Fruit fly (Drosophila melanogaster) whole organism, embryonic: ENCODE measurements around the gene kel.

Experiments used
- Atf6 ChIP-seq: fragments of 200-800 bp; sonication (Bioruptor generic); IDR thresholded peaks from 2 replicates; pipeline ENCODE4 v1.3.6; 2022; ENCODE audit warnings: missing biosample characterization, missing genetic modification characterization
- CG11695 ChIP-seq: fragments of 200-800 bp; sonication (Bioruptor generic); IDR thresholded peaks from 3 replicates; pipeline ENCODE4 v1.3.6; 2022; ENCODE audit warnings: missing biosample characterization, missing genetic modification characterization
- CG12104 ChIP-seq: fragments of 200-800 bp; sonication (Bioruptor generic); optimal IDR thresholded peaks from 3 replicates; lab custom pipeline; 2016; ENCODE audit warnings: missing biosample characterization, missing genetic modification characterization
- CG12236 ChIP-seq: fragments of 200-800 bp; sonication (Bioruptor generic); optimal IDR thresholded peaks from 2 replicates; lab custom pipeline; 2016; ENCODE audit warnings: missing biosample characterization, missing genetic modification characterization
- CG14965 ChIP-seq: fragments of 200-800 bp; sonication (Bioruptor generic); optimal IDR thresholded peaks from 2 replicates; lab custom pipeline; 2016; ENCODE audit warnings: missing biosample characterization, missing genetic modification characterization, borderline replicate concordance
- CG1529 ChIP-seq: fragments of 200-800 bp; sonication (Bioruptor generic); optimal IDR thresholded peaks from 3 replicates; lab custom pipeline; 2018; ENCODE audit warnings: missing biosample characterization, missing genetic modification characterization
- CG1603 ChIP-seq: fragments of 200-800 bp; sonication (Bioruptor generic); optimal IDR thresholded peaks from 2 replicates; lab custom pipeline; 2019; ENCODE audit warnings: missing biosample characterization, mild to moderate bottlenecking, missing genetic modification characterization, moderate library complexity
- CG16815 ChIP-seq: fragments of 200-800 bp; sonication (Bioruptor generic); optimal IDR thresholded peaks from 3 replicates; lab custom pipeline; 2017; ENCODE audit warnings: missing biosample characterization, mild to moderate bottlenecking, missing genetic modification characterization
- CG18262 ChIP-seq: fragments of 200-800 bp; optimal IDR thresholded peaks from 3 replicates; lab custom pipeline; 2019; ENCODE audit warnings: missing biosample characterization, mild to moderate bottlenecking, missing genetic modification characterization, moderate library complexity
- CG2678 ChIP-seq: fragments of 200-800 bp; sonication (Bioruptor generic); optimal IDR thresholded peaks from 3 replicates; lab custom pipeline; 2019; ENCODE audit warnings: missing biosample characterization, mild to moderate bottlenecking, missing genetic modification characterization, moderate library complexity
- CG30403 ChIP-seq: fragments of 200-800 bp; sonication (Bioruptor generic); optimal IDR thresholded peaks from 3 replicates; lab custom pipeline; 2016; ENCODE audit warnings: missing biosample characterization, missing genetic modification characterization
- CG31388 ChIP-seq: fragments of 200-800 bp; sonication (Bioruptor generic); optimal IDR thresholded peaks from 2 replicates; lab custom pipeline; 2016; ENCODE audit warnings: missing biosample characterization, missing genetic modification characterization
- CG3281 ChIP-seq: fragments of 200-800 bp; sonication (Bioruptor generic); optimal IDR thresholded peaks from 3 replicates; lab custom pipeline; 2017; ENCODE audit warnings: missing biosample characterization, mild to moderate bottlenecking, missing genetic modification characterization
- CG33557 ChIP-seq: fragments of 200-800 bp; sonication (Bioruptor generic); optimal IDR thresholded peaks from 2 replicates; lab custom pipeline; 2019; ENCODE audit warnings: missing biosample characterization, mild to moderate bottlenecking, missing genetic modification characterization, moderate library complexity
- CG34224 ChIP-seq: fragments of 200-800 bp; sonication (Bioruptor generic); IDR thresholded peaks from 3 replicates; pipeline ENCODE4 v1.3.6; 2022; ENCODE audit warnings: missing biosample characterization, missing genetic modification characterization; ENCODE audit not compliant: partially characterized antibody
- CG4328 ChIP-seq: fragments of 200-800 bp; sonication (Bioruptor generic); optimal IDR thresholded peaks from 3 replicates; lab custom pipeline; 2017; ENCODE audit warnings: missing biosample characterization, missing genetic modification reagents, missing genetic modification characterization
- CG4820 ChIP-seq: fragments of 200-800 bp; sonication (Bioruptor generic); optimal IDR thresholded peaks from 3 replicates; lab custom pipeline; 2016; ENCODE audit warnings: missing biosample characterization, missing genetic modification characterization
- CG6791 ChIP-seq: fragments of 200-800 bp; sonication (Bioruptor generic); IDR thresholded peaks from 3 replicates; pipeline ENCODE4 v1.3.6; 2022; ENCODE audit warnings: missing biosample characterization, missing genetic modification characterization; ENCODE audit not compliant: partially characterized antibody
- CG8281 ChIP-seq: fragments of 200-800 bp; sonication (Bioruptor generic); optimal IDR thresholded peaks from 2 replicates; lab custom pipeline; 2018; ENCODE audit warnings: missing biosample characterization, mild to moderate bottlenecking, missing genetic modification characterization, moderate library complexity
- Deaf1 ChIP-seq: fragments of 200-800 bp; optimal IDR thresholded peaks from 3 replicates; lab custom pipeline; 2019; ENCODE audit warnings: missing biosample characterization, mild to moderate bottlenecking, missing genetic modification characterization, moderate library complexity
- Doc2 ChIP-seq: fragments of 200-800 bp; sonication (Bioruptor generic); IDR thresholded peaks from 2 replicates; pipeline ENCODE4 v1.3.6; 2022; ENCODE audit warnings: missing biosample characterization, missing genetic modification characterization
- Dp ChIP-seq: fragments of 200-800 bp; sonication (Bioruptor generic); optimal IDR thresholded peaks from 2 replicates; lab custom pipeline; 2018; ENCODE audit warnings: missing biosample characterization, mild to moderate bottlenecking, missing genetic modification characterization, moderate library complexity
- ERR ChIP-seq: fragments of 200-800 bp; sonication (Bioruptor generic); optimal IDR thresholded peaks from 2 replicates; lab custom pipeline; 2016; ENCODE audit warnings: missing biosample characterization, missing genetic modification characterization
- HLH4C ChIP-seq: fragments of 200-800 bp; sonication (Bioruptor generic); IDR thresholded peaks from 3 replicates; pipeline ENCODE4 v1.3.6; 2022; ENCODE audit warnings: missing biosample characterization, missing genetic modification characterization; ENCODE audit not compliant: partially characterized antibody
- Hr51 ChIP-seq, 2 experiments: fragments of 200-800 bp; sonication (Bioruptor generic); optimal IDR thresholded peaks; 2 replicates in 1 of 2; 3 replicates in 1 of 2; lab custom pipeline; 2016 to 2018; ENCODE audit warnings: missing biosample characterization in 2 of 2, missing genetic modification characterization in 2 of 2, mild to moderate bottlenecking in 1 of 2, moderate library complexity in 1 of 2
- MTF-1 ChIP-seq: fragments of 200-800 bp; sonication (Bioruptor generic); optimal IDR thresholded peaks from 2 replicates; lab custom pipeline; 2018; ENCODE audit warnings: missing biosample characterization, mild to moderate bottlenecking, missing genetic modification characterization, borderline replicate concordance
- NC2α ChIP-seq: fragments of 200-800 bp; sonication (Bioruptor generic); optimal IDR thresholded peaks from 2 replicates; lab custom pipeline; 2016; ENCODE audit warnings: missing biosample characterization, missing genetic modification characterization
- Nf-YA ChIP-seq: fragments of 200-800 bp; sonication (Bioruptor generic); IDR thresholded peaks from 2 replicates; pipeline ENCODE4 v1.3.6; 2022; ENCODE audit warnings: missing biosample characterization, missing genetic modification characterization
- Oaz ChIP-seq: fragments of 200-800 bp; sonication (Bioruptor generic); IDR thresholded peaks from 2 replicates; pipeline ENCODE4 v1.3.6; 2022; ENCODE audit warnings: missing biosample characterization, missing genetic modification characterization
- Stat92E ChIP-seq, 3 experiments: fragments of >200 bp in 2 of 3; fragments of 200-800 bp in 1 of 3; sonication (Bioruptor generic) in 1 of 3; optimal IDR thresholded peaks; 2 replicates each; lab custom pipeline; 2017 to 2019; ENCODE audit warnings: missing biosample characterization in 3 of 3, missing genetic modification characterization in 3 of 3, mild to moderate bottlenecking in 1 of 3, moderate library complexity in 1 of 3
- Xbp1 ChIP-seq: fragments of 200-800 bp; sonication (Bioruptor generic); optimal IDR thresholded peaks from 3 replicates; lab custom pipeline; 2016; ENCODE audit warnings: missing biosample characterization, mild to moderate bottlenecking, missing genetic modification characterization
- abd-A ChIP-seq: fragments of 200-800 bp; sonication (Bioruptor generic); optimal IDR thresholded peaks from 3 replicates; lab custom pipeline; 2019; ENCODE audit warnings: missing biosample characterization, mild to moderate bottlenecking, missing genetic modification characterization, moderate library complexity
- aop ChIP-seq: fragments of 200-800 bp; sonication (Bioruptor generic); IDR thresholded peaks from 2 replicates; pipeline ENCODE4 v1.3.6; 2022; ENCODE audit warnings: missing biosample characterization, missing genetic modification characterization
- az2 ChIP-seq: fragments of 200-800 bp; sonication (Bioruptor generic); optimal IDR thresholded peaks from 3 replicates; lab custom pipeline; 2016; ENCODE audit warnings: missing biosample characterization, missing genetic modification characterization
- bsh ChIP-seq, 2 experiments: fragments of 200-800 bp; sonication (Bioruptor generic); optimal IDR thresholded peaks; 2 replicates each; lab custom pipeline; 2017 to 2018; ENCODE audit warnings: mild to moderate bottlenecking in 2 of 2, missing biosample characterization in 2 of 2, missing genetic modification characterization in 2 of 2, moderate library complexity in 1 of 2
- cad ChIP-seq: fragments of >200 bp; optimal IDR thresholded peaks from 2 replicates; lab custom pipeline; 2017; ENCODE audit warnings: missing biosample characterization, missing genetic modification characterization
- dm ChIP-seq: fragments of 200-800 bp; sonication (Bioruptor generic); optimal IDR thresholded peaks from 3 replicates; lab custom pipeline; 2016; ENCODE audit warnings: missing biosample characterization, missing genetic modification characterization
- inv ChIP-seq: fragments of 200-800 bp; sonication (Bioruptor generic); IDR thresholded peaks from 2 replicates; pipeline ENCODE4 v1.3.6; 2022; ENCODE audit warnings: missing biosample characterization, missing genetic modification characterization; ENCODE audit not compliant: partially characterized antibody
- kay ChIP-seq: fragments of 200-800 bp; sonication (Bioruptor generic); optimal IDR thresholded peaks from 2 replicates; lab custom pipeline; 2016; ENCODE audit warnings: missing biosample characterization, missing genetic modification characterization
- lbe ChIP-seq: fragments of 200-800 bp; sonication (Bioruptor generic); optimal IDR thresholded peaks from 2 replicates; lab custom pipeline; 2016; ENCODE audit warnings: missing biosample characterization, mild to moderate bottlenecking, missing genetic modification characterization
- mld ChIP-seq: fragments of 200-800 bp; sonication (Bioruptor generic); IDR thresholded peaks from 3 replicates; pipeline ENCODE4 v1.3.6; 2022; ENCODE audit warnings: missing biosample characterization, missing genetic modification characterization; ENCODE audit not compliant: partially characterized antibody
- org-1 ChIP-seq: fragments of 200-800 bp; sonication (Bioruptor generic); optimal IDR thresholded peaks from 2 replicates; lab custom pipeline; 2017; ENCODE audit warnings: missing biosample characterization, missing genetic modification characterization
- pros ChIP-seq: fragments of 200-800 bp; sonication (Bioruptor generic); optimal IDR thresholded peaks from 3 replicates; lab custom pipeline; 2019; ENCODE audit warnings: missing biosample characterization, mild to moderate bottlenecking, missing genetic modification characterization, moderate library complexity
- pzg ChIP-seq: fragments of 200-800 bp; sonication (Bioruptor generic); optimal IDR thresholded peaks from 3 replicates; lab custom pipeline; 2018; ENCODE audit warnings: missing biosample characterization, mild to moderate bottlenecking, missing genetic modification characterization, moderate library complexity
- schlank ChIP-seq: fragments of 200-800 bp; sonication (Bioruptor generic); optimal IDR thresholded peaks from 2 replicates; lab custom pipeline; 2018; ENCODE audit warnings: missing biosample characterization, mild to moderate bottlenecking, missing genetic modification characterization
- shn ChIP-seq: fragments of 200-800 bp; sonication (Bioruptor generic); optimal IDR thresholded peaks from 3 replicates; lab custom pipeline; 2016; ENCODE audit warnings: missing biosample characterization, missing genetic modification characterization
- sob ChIP-seq: fragments of 200-800 bp; sonication (Bioruptor generic); IDR thresholded peaks from 2 replicates; pipeline ENCODE4 v1.3.6; 2022; ENCODE audit warnings: missing biosample characterization, missing genetic modification characterization
- tgo ChIP-seq: fragments of 200-800 bp; sonication (Bioruptor generic); IDR thresholded peaks from 3 replicates; pipeline ENCODE4 v1.3.6; 2022; ENCODE audit warnings: missing biosample characterization, missing genetic modification characterization
- twi ChIP-seq: fragments of 200-800 bp; optimal IDR thresholded peaks from 2 replicates; lab custom pipeline; 2019; ENCODE audit warnings: missing biosample characterization, mild to moderate bottlenecking, missing genetic modification characterization, moderate library complexity

kel gene

DNA sequence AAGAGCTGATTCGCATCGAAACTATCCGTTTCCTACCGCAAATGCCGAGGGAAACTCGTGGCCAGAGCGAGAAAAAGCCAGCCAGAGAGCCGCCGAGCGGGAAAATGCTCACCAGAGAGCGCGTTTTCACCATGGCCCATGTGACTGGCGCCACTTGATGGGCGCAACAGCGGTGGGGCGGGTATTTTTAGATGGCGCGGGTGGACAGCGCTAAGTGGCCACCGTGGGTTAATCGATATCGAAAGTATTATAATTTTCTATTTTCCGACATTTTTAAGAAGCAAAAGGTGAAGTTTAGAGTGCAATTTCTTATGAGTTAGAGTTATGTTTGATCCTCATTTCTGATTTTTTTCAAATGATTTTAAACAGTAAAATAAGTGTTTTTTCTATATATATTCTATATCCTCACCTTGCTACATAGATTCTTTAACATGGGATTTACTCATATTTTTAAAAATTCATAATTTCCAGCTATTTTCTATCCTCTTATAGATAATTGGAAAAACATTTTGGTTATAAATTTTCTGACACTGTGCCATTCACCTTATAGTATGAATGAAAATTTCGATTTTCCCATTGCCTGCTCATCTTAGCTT is 46.9 kb upstream of the kel start, which contains the start of gene Ptp36E (continued):
- TF ChIP-seq Oaz (GFP tag; lab: Robert Waterston, UW) = peak; percentile 59
- peak; percentile 79 for TF ChIP-seq org-1 (GFP tag; lab: Kevin White, UChicago)
- TF ChIP-seq schlank = no peak
- TF ChIP-seq pros (GFP tag; lab: Kevin White, UChicago) = no peak
- no peak for TF ChIP-seq ERR (GFP tag; lab: Kevin White, UChicago)
- TF ChIP-seq Stat92E (GFP tag; optimal IDR thresholded peaks at IDR 0.05; lab: Kevin White, UChicago) = no peak
- TF ChIP-seq CG6791 (GFP tag; lab: Robert Waterston, UW) = no peak
- TF ChIP-seq cad = no peak
- TF ChIP-seq inv = no peak
- TF ChIP-seq shn (GFP tag; lab: Kevin White, UChicago) = no peak
- peak; percentile 72 for TF ChIP-seq CG1529 (GFP tag; lab: Kevin White, UChicago)
- no peak for TF ChIP-seq bsh (GFP tag; optimal IDR thresholded peaks at IDR 0.05; lab: Kevin White, UChicago)
- peak in 1 of 2 experiments; percentile 83 for TF ChIP-seq Hr51 (GFP tag; optimal IDR thresholded peaks at IDR 0.05; lab: Kevin White, UChicago)
- no peak for TF ChIP-seq CG12104
- TF ChIP-seq aop (GFP tag; lab: Robert Waterston, UW) = no peak
- peak; percentile 69; the same call in 2 of the 3 replicates for TF ChIP-seq tgo (GFP tag; lab: Robert Waterston, UW)
- TF ChIP-seq CG11695 (GFP tag; lab: Robert Waterston, UW) = peak; percentile 86
- TF ChIP-seq Deaf1 (tag; lab: Kevin White, UChicago) = peak; percentile 38
- no peak for TF ChIP-seq CG12236 (GFP tag; lab: Kevin White, UChicago)
- no peak for TF ChIP-seq sob (GFP tag; lab: Robert Waterston, UW)
- peak; percentile 20; the same call in 1 of the 3 replicates for TF ChIP-seq CG34224 (GFP tag; lab: Robert Waterston, UW)
- no peak for TF ChIP-seq CG14965 (GFP tag; lab: Kevin White, UChicago)
- no peak for TF ChIP-seq twi (tag; lab: Kevin White, UChicago)
- peak; percentile 91 for TF ChIP-seq CG18262 (tag; lab: Kevin White, UChicago)
- TF ChIP-seq NC2α = no peak
- TF ChIP-seq abd-A (tag; lab: Kevin White, UChicago) = peak; percentile 49
- TF ChIP-seq Nf-YA (GFP tag; lab: Robert Waterston, UW) = peak; percentile 48; the same call in 1 of the 2 replicates
- TF ChIP-seq CG1603 = no peak
- peak; percentile 42 for TF ChIP-seq CG4820 (GFP tag; lab: Kevin White, UChicago)
- peak; percentile 82 for TF ChIP-seq Atf6
- TF ChIP-seq Dp = no peak
- peak; percentile 95 for TF ChIP-seq CG2678
- TF ChIP-seq CG16815 (GFP tag; lab: Kevin White, UChicago) = peak; percentile 67
- TF ChIP-seq Xbp1 (GFP tag; lab: Kevin White, UChicago) = peak; percentile 58
- TF ChIP-seq CG30403 = peak; percentile 78
- no peak for TF ChIP-seq CG33557 (GFP tag; lab: Kevin White, UChicago)
- peak; percentile 90 for TF ChIP-seq CG3281
- peak; percentile 76 for TF ChIP-seq az2 (GFP tag; lab: Kevin White, UChicago)
- TF ChIP-seq kay (GFP tag; lab: Kevin White, UChicago) = no peak
- TF ChIP-seq CG8281 (tag; lab: Kevin White, UChicago) = peak; percentile 65
- no peak for TF ChIP-seq lbe (GFP tag; lab: Kevin White, UChicago)
- no peak for TF ChIP-seq pzg (GFP tag; lab: Kevin White, UChicago)
- peak; percentile 74 for TF ChIP-seq CG4328 (GFP tag; lab: Kevin White, UChicago)
- no peak for TF ChIP-seq CG31388 (GFP tag; lab: Kevin White, UChicago)
- TF ChIP-seq mld (GFP tag; lab: Robert Waterston, UW) = no peak
- TF ChIP-seq dm (GFP tag; lab: Kevin White, UChicago) = no peak
- peak; percentile 9 for TF ChIP-seq MTF-1 (GFP tag; lab: Kevin White, UChicago)
- TF ChIP-seq Doc2 (GFP tag; lab: Robert Waterston, UW) = no peak
- no peak for TF ChIP-seq HLH4C
